Worm (Caenorhabditis elegans): ENCODE results near the gene ZK930.7.

Gene ZK930.7

ce11 chrII:11952963-11953362, 38.6 kb downstream of the ZK930.7 start:
- peak; percentile 49 for TF ChIP-seq blmp-1 (tag; optimal IDR thresholded peaks at IDR 0.05; ENCODE audit: insufficient read depth)
- TF ChIP-seq fos-1 (tag; optimal IDR thresholded peaks at IDR 0.05), result no peak
- no peak for TF ChIP-seq elt-1 (tag; optimal IDR thresholded peaks at IDR 0.05)

ce11 chrII:11954208-11954607, 39.8 kb downstream of the ZK930.7 start, which contains the start of gene W03C9.6:
Gene W03C9.6 (plus strand): TSS chrII:11954508.
- no peak for TF ChIP-seq nhr-6 (tag; optimal IDR thresholded peaks at IDR 0.05)
- TF ChIP-seq F13H6.1 (tag; optimal IDR thresholded peaks at IDR 0.05), result no peak
- no peak for TF ChIP-seq fos-1 (tag; optimal IDR thresholded peaks at IDR 0.05)
- TF ChIP-seq elt-1 (tag; optimal IDR thresholded peaks at IDR 0.05), result no peak
- TF ChIP-seq lin-13 (GFP tag; optimal IDR thresholded peaks at IDR 0.05), result no peak
- TF ChIP-seq elt-3 (tag; optimal IDR thresholded peaks at IDR 0.05), result no peak
- TF ChIP-seq egl-27 (tag; optimal IDR thresholded peaks at IDR 0.05), result no peak
- TF ChIP-seq nhr-12 (tag; optimal IDR thresholded peaks at IDR 0.05), result no peak
- no peak for TF ChIP-seq nhr-77 (tag; optimal IDR thresholded peaks at IDR 0.05)

- TF ChIP-seq Y55F3AM.14 (GFP tag; optimal IDR thresholded peaks at IDR 0.05) (no peak), sma-9 (GFP tag; optimal IDR thresholded peaks at IDR 0.05) (no peak), sma-9 (tag; optimal IDR thresholded peaks at IDR 0.05) (no peak), R02D3.7 (tag; optimal IDR thresholded peaks at IDR 0.05) (no peak), ztf-11 (tag; optimal IDR thresholded peaks at IDR 0.05) (no peak), fos-1 (tag; optimal IDR thresholded peaks at IDR 0.05) (no peak), ztf-4 (tag; optimal IDR thresholded peaks at IDR 0.05) (no peak), nhr-11 (tag; optimal IDR thresholded peaks at IDR 0.05) (no peak), snpc-4 (tag; optimal IDR thresholded peaks at IDR 0.05) (no peak)
Measured at ce11 chrII:11954811-11955210, 40.4 kb downstream of the ZK930.7 start.

- no peak for TF ChIP-seq mdl-1 (tag; optimal IDR thresholded peaks at IDR 0.05)
- no peak for TF ChIP-seq peb-1 (tag; optimal IDR thresholded peaks at IDR 0.05)
- no peak for TF ChIP-seq Y55F3AM.14 (GFP tag; optimal IDR thresholded peaks at IDR 0.05)
- no peak for TF ChIP-seq snpc-4 (tag; optimal IDR thresholded peaks at IDR 0.05)
- no peak for TF ChIP-seq ZK546.5 (tag; optimal IDR thresholded peaks at IDR 0.05)
- TF ChIP-seq nhr-12 (tag; optimal IDR thresholded peaks at IDR 0.05), result no peak
- TF ChIP-seq lin-13 (GFP tag; optimal IDR thresholded peaks at IDR 0.05), result peak; percentile 46
- no peak for TF ChIP-seq nhr-237 (tag; optimal IDR thresholded peaks at IDR 0.05)
- TF ChIP-seq mbf-1 (tag; optimal IDR thresholded peaks at IDR 0.05), result no peak
- peak; percentile 61 for TF ChIP-seq F13H6.1 (tag; optimal IDR thresholded peaks at IDR 0.05)
- peak; percentile 10 for TF ChIP-seq nhr-21 (tag; optimal IDR thresholded peaks at IDR 0.05)
- TF ChIP-seq sma-3 (GFP tag; optimal IDR thresholded peaks at IDR 0.05), result peak; percentile 39
- no peak for TF ChIP-seq sem-4 (tag; optimal IDR thresholded peaks at IDR 0.05)
- TF ChIP-seq crh-2 (tag; optimal IDR thresholded peaks at IDR 0.05), result peak; percentile 28
- TF ChIP-seq aly-2 (tag; optimal IDR thresholded peaks at IDR 0.05), result no peak
- peak; percentile 68 for TF ChIP-seq nhr-129 (tag; optimal IDR thresholded peaks at IDR 0.05)
- no peak for TF ChIP-seq elt-3 (tag; optimal IDR thresholded peaks at IDR 0.05)
- no peak for TF ChIP-seq ceh-16 (tag; optimal IDR thresholded peaks at IDR 0.05)
- TF ChIP-seq gmeb-1 (tag; optimal IDR thresholded peaks at IDR 0.05), result peak; percentile 15
- TF ChIP-seq blmp-1 (tag; optimal IDR thresholded peaks at IDR 0.05; ENCODE audit: insufficient read depth), result no peak
- TF ChIP-seq ztf-4 (tag; optimal IDR thresholded peaks at IDR 0.05), result no peak
- peak; percentile 34 for TF ChIP-seq C34F6.9 (tag; optimal IDR thresholded peaks at IDR 0.05)
- peak in 1 of 2 experiments; percentile 61 for TF ChIP-seq lsy-2 (tag; optimal IDR thresholded peaks at IDR 0.05)
- no peak for TF ChIP-seq nhr-23 (tag; optimal IDR thresholded peaks at IDR 0.05)
- no peak for TF ChIP-seq elt-1 (tag; optimal IDR thresholded peaks at IDR 0.05)
- TF ChIP-seq nhr-11 (tag; optimal IDR thresholded peaks at IDR 0.05), result no peak
- no peak for TF ChIP-seq nhr-77 (tag; optimal IDR thresholded peaks at IDR 0.05)
- TF ChIP-seq nhr-6 (tag; optimal IDR thresholded peaks at IDR 0.05), result no peak
- TF ChIP-seq ztf-1 (GFP tag; conservative IDR thresholded peaks at IDR 0.05), result no peak
- TF ChIP-seq ztf-11 (tag; optimal IDR thresholded peaks at IDR 0.05), result no peak
- TF ChIP-seq ama-1 (optimal IDR thresholded peaks at IDR 0.05), result no peak
- no peak for TF ChIP-seq unc-39 (tag; optimal IDR thresholded peaks at IDR 0.05)
- TF ChIP-seq lin-11 (tag; optimal IDR thresholded peaks at IDR 0.05), result peak; percentile 39
- TF ChIP-seq sma-9 (GFP tag; optimal IDR thresholded peaks at IDR 0.05), result no peak
- TF ChIP-seq sma-9 (tag; optimal IDR thresholded peaks at IDR 0.05), result no peak
- TF ChIP-seq nhr-10 (tag; optimal IDR thresholded peaks at IDR 0.05), result no peak
- TF ChIP-seq zag-1 (tag; optimal IDR thresholded peaks at IDR 0.05), result no peak
- TF ChIP-seq R02D3.7 (tag; optimal IDR thresholded peaks at IDR 0.05), result no peak
- TF ChIP-seq fos-1 (tag; optimal IDR thresholded peaks at IDR 0.05), result peak; percentile 16
- no peak for TF ChIP-seq nhr-25 (tag; optimal IDR thresholded peaks at IDR 0.05)
- TF ChIP-seq alr-1 (tag; optimal IDR thresholded peaks at IDR 0.05), result no peak
- TF ChIP-seq lin-39 (tag; optimal IDR thresholded peaks at IDR 0.05), result no peak
- no peak for TF ChIP-seq egl-27 (tag; optimal IDR thresholded peaks at IDR 0.05)
- no peak for TF ChIP-seq ceh-82 (tag; optimal IDR thresholded peaks at IDR 0.05)
Measured at ce11 chrII:11958793-11959574, 44.6 kb downstream of the ZK930.7 start.
